Worm (Caenorhabditis elegans) whole organism, L3 larva: ENCODE data around the gene ehbp-1.

Experiments used
- aly-2 ChIP-seq: fragments of 150-350 bp; optimal IDR thresholded peaks from 2 replicates; lab custom pipeline; 2014; ENCODE audit warnings: missing biosample characterization, missing genetic modification characterization
- ceh-16 ChIP-seq: sonication (generic microtip); optimal IDR thresholded peaks from 2 replicates; lab custom pipeline; 2017; ENCODE audit warnings: missing biosample characterization, missing genetic modification characterization
- fos-1 ChIP-seq: fragments of 150-350 bp; optimal IDR thresholded peaks from 2 replicates; lab custom pipeline; 2014; ENCODE audit warnings: missing biosample characterization, missing genetic modification characterization
- nhr-28 ChIP-seq: fragments of 150-350 bp; optimal IDR thresholded peaks from 2 replicates; lab custom pipeline; 2014; ENCODE audit warnings: missing biosample characterization, missing genetic modification characterization
- pqm-1 ChIP-seq: fragments of 150-350 bp; optimal IDR thresholded peaks from 2 replicates; lab custom pipeline; 2017; ENCODE audit warnings: missing biosample characterization, missing genetic modification characterization, inconsistent platforms
- sea-2 ChIP-seq: fragments of 150-350 bp; sonication (generic microtip); optimal IDR thresholded peaks from 4 replicates; lab custom pipeline; 2014; ENCODE audit warnings: missing biosample characterization, missing genetic modification reagents, missing genetic modification characterization
- skn-1 ChIP-seq: fragments of 150-350 bp; optimal IDR thresholded peaks from 2 replicates; lab custom pipeline; 2014; ENCODE audit warnings: missing biosample characterization, missing genetic modification characterization
- snpc-4 ChIP-seq: fragments of 150-350 bp; optimal IDR thresholded peaks from 2 replicates; lab custom pipeline; 2014; ENCODE audit warnings: missing biosample characterization, missing genetic modification characterization
- unc-62 ChIP-seq: fragments of 150-350 bp; sonication (generic microtip); optimal IDR thresholded peaks from 4 replicates; lab custom pipeline; 2014; ENCODE audit warnings: missing biosample characterization, missing genetic modification reagents, missing genetic modification characterization
- zag-1 ChIP-seq: fragments of 150-350 bp; optimal IDR thresholded peaks from 2 replicates; lab custom pipeline; 2014; ENCODE audit warnings: missing biosample characterization, missing genetic modification characterization

ce11 chrV:9588574-9588973 is 38.1 kb downstream of the ehbp-1 start:
- TF ChIP-seq fos-1, result no peak
- no peak for TF ChIP-seq nhr-28 (tag; lab: Kevin White, UChicago)
- TF ChIP-seq unc-62, result no peak
- no peak for TF ChIP-seq skn-1
- no peak for TF ChIP-seq sea-2
- no peak for TF ChIP-seq pqm-1 (tag; lab: Kevin White, UChicago)
- no peak for TF ChIP-seq aly-2
- no peak for TF ChIP-seq zag-1 (tag; lab: Kevin White, UChicago)
- TF ChIP-seq snpc-4 (tag; lab: Kevin White, UChicago), result no peak
- no peak for TF ChIP-seq ceh-16
